Fruit fly (Drosophila melanogaster) whole organism, embryonic: ENCODE data around the gene galectin.

Experiments
- BEAF-32 ChIP-seq: fragments of 200-800 bp; sonication (Bioruptor generic); optimal IDR thresholded peaks from 3 replicates; lab custom pipeline; 2017; ENCODE audit warnings: missing biosample characterization, missing genetic modification characterization, mild to moderate bottlenecking, moderate library complexity, missing genetic modification reagents
- Bgb ChIP-seq: fragments of 200-800 bp; sonication (Bioruptor generic); IDR thresholded peaks from 2 replicates; pipeline ENCODE4 v1.3.6; 2022; ENCODE audit warnings: missing biosample characterization, missing genetic modification characterization; ENCODE audit not compliant: partially characterized antibody
- Blimp-1 ChIP-seq: fragments of 200-800 bp; sonication (Bioruptor generic); optimal IDR thresholded peaks from 3 replicates; lab custom pipeline; 2018; ENCODE audit warnings: missing biosample characterization, missing genetic modification characterization, mild to moderate bottlenecking, moderate library complexity, missing genetic modification reagents
- CG10366 ChIP-seq: fragments of 200-800 bp; sonication (Bioruptor generic); IDR thresholded peaks from 2 replicates; pipeline ENCODE4 v1.3.6; 2022; ENCODE audit warnings: missing biosample characterization, missing genetic modification characterization
- CG13287 ChIP-seq: fragments of 200-800 bp; sonication (Bioruptor generic); IDR thresholded peaks from 2 replicates; pipeline ENCODE4 v1.3.6; 2022; ENCODE audit warnings: missing biosample characterization, missing genetic modification characterization; ENCODE audit not compliant: partially characterized antibody
- CG15514 ChIP-seq: fragments of 200-800 bp; sonication (Bioruptor generic); optimal IDR thresholded peaks from 3 replicates; lab custom pipeline; 2017; ENCODE audit warnings: missing biosample characterization, missing genetic modification characterization, mild to moderate bottlenecking, moderate library complexity, missing genetic modification reagents
- CG1603 ChIP-seq: fragments of 200-800 bp; sonication (Bioruptor generic); optimal IDR thresholded peaks from 2 replicates; lab custom pipeline; 2019; ENCODE audit warnings: missing biosample characterization, mild to moderate bottlenecking, missing genetic modification characterization, moderate library complexity
- CG18262 ChIP-seq: fragments of 200-800 bp; optimal IDR thresholded peaks from 3 replicates; lab custom pipeline; 2019; ENCODE audit warnings: missing biosample characterization, mild to moderate bottlenecking, missing genetic modification characterization, moderate library complexity
- CG2889 ChIP-seq: fragments of 200-800 bp; sonication (Bioruptor generic); IDR thresholded peaks from 3 replicates; pipeline ENCODE4 v1.3.6; 2022; ENCODE audit warnings: missing biosample characterization, missing genetic modification characterization
- CG4328 ChIP-seq: fragments of 200-800 bp; sonication (Bioruptor generic); optimal IDR thresholded peaks from 3 replicates; lab custom pipeline; 2017; ENCODE audit warnings: missing biosample characterization, missing genetic modification reagents, missing genetic modification characterization
- CG4617 ChIP-seq: fragments of 200-800 bp; sonication (Bioruptor generic); optimal IDR thresholded peaks from 3 replicates; lab custom pipeline; 2016; ENCODE audit warnings: missing biosample characterization, missing genetic modification characterization, borderline replicate concordance
- CG8478 ChIP-seq: fragments of >200 bp; optimal IDR thresholded peaks from 2 replicates; lab custom pipeline; 2018
- CG8944 ChIP-seq: fragments of 200-800 bp; sonication (Bioruptor generic); optimal IDR thresholded peaks from 3 replicates; lab custom pipeline; 2016; ENCODE audit warnings: missing biosample characterization, missing genetic modification characterization
- CkIIα-i1 ChIP-seq: fragments of 200-800 bp; sonication (Bioruptor generic); IDR thresholded peaks from 2 replicates; pipeline ENCODE4 v1.3.6; 2022; ENCODE audit warnings: missing biosample characterization, missing genetic modification characterization
- Dbx ChIP-seq: fragments of 200-800 bp; sonication (Bioruptor generic); IDR thresholded peaks from 3 replicates; pipeline ENCODE4 v1.3.6; 2022; ENCODE audit warnings: missing biosample characterization, missing genetic modification characterization
- Dll ChIP-seq: fragments of 200-800 bp; sonication (Bioruptor generic); IDR thresholded peaks from 4 replicates; pipeline ENCODE4 v1.3.6; 2022; ENCODE audit warnings: missing biosample characterization, missing genetic modification characterization; ENCODE audit not compliant: partially characterized antibody
- Doc3 ChIP-seq: fragments of 200-800 bp; sonication (Bioruptor generic); IDR thresholded peaks from 3 replicates; pipeline ENCODE4 v1.3.6; 2022; ENCODE audit warnings: missing biosample characterization, missing genetic modification characterization; ENCODE audit not compliant: partially characterized antibody
- Dref ChIP-seq: fragments of 200-800 bp; sonication (Bioruptor generic); IDR thresholded peaks from 2 replicates; pipeline ENCODE4 v1.3.6; 2022; ENCODE audit warnings: missing biosample characterization, missing genetic modification characterization
- Drgx ChIP-seq: fragments of 200-800 bp; sonication (Bioruptor generic); IDR thresholded peaks from 2 replicates; pipeline ENCODE4 v1.3.6; 2022; ENCODE audit warnings: missing biosample characterization, missing genetic modification characterization
- E2f2 ChIP-seq: fragments of 200-800 bp; sonication (Bioruptor generic); IDR thresholded peaks from 2 replicates; pipeline ENCODE4 v1.3.6; 2022; ENCODE audit warnings: missing biosample characterization, missing genetic modification characterization
- Ets97D ChIP-seq: fragments of 200-800 bp; sonication (Bioruptor generic); optimal IDR thresholded peaks from 3 replicates; lab custom pipeline; 2016; ENCODE audit warnings: missing biosample characterization, missing genetic modification characterization
- Hand ChIP-seq: fragments of 200-800 bp; sonication (Bioruptor generic); optimal IDR thresholded peaks from 2 replicates; lab custom pipeline; 2017; ENCODE audit warnings: mild to moderate bottlenecking, missing biosample characterization, missing genetic modification reagents, missing genetic modification characterization
- HmgZ ChIP-seq: fragments of 200-800 bp; sonication (Bioruptor generic); optimal IDR thresholded peaks from 2 replicates; lab custom pipeline; 2018; ENCODE audit warnings: missing biosample characterization, mild to moderate bottlenecking, missing genetic modification characterization
- Hmx ChIP-seq: fragments of 200-800 bp; sonication (Bioruptor generic); optimal IDR thresholded peaks from 2 replicates; lab custom pipeline; 2016; ENCODE audit warnings: missing biosample characterization, missing genetic modification characterization
- Lpt ChIP-seq: fragments of >200 bp; optimal IDR thresholded peaks from 2 replicates; lab custom pipeline; 2018; ENCODE audit warnings: missing biosample characterization, missing genetic modification characterization
- MBD-R2 ChIP-seq: fragments of 200-800 bp; sonication (Bioruptor generic); IDR thresholded peaks from 2 replicates; pipeline ENCODE4 v1.3.6; 2022; ENCODE audit warnings: missing biosample characterization, missing genetic modification characterization
- MESR4 ChIP-seq: fragments of 200-800 bp; sonication (Bioruptor generic); optimal IDR thresholded peaks from 2 replicates; lab custom pipeline; 2018; ENCODE audit warnings: missing biosample characterization, mild to moderate bottlenecking, missing genetic modification characterization, moderate library complexity
- Mes4 ChIP-seq: fragments of 200-800 bp; sonication (Bioruptor generic); optimal IDR thresholded peaks from 2 replicates; lab custom pipeline; 2016; ENCODE audit warnings: missing biosample characterization, missing genetic modification characterization
- Scr ChIP-seq: fragments of 200-800 bp; sonication (Bioruptor generic); IDR thresholded peaks from 2 replicates; pipeline ENCODE4 v1.3.6; 2022; ENCODE audit warnings: missing biosample characterization, missing genetic modification characterization; ENCODE audit not compliant: partially characterized antibody
- Six4 ChIP-seq: fragments of 200-800 bp; sonication (Bioruptor generic); optimal IDR thresholded peaks from 2 replicates; lab custom pipeline; 2016; ENCODE audit warnings: missing biosample characterization, missing genetic modification characterization
- Sox100B ChIP-seq: fragments of 200-800 bp; sonication (Bioruptor generic); optimal IDR thresholded peaks from 3 replicates; lab custom pipeline; 2018; ENCODE audit warnings: missing biosample characterization, mild to moderate bottlenecking, missing genetic modification characterization
- abd-A ChIP-seq: fragments of 200-800 bp; sonication (Bioruptor generic); optimal IDR thresholded peaks from 3 replicates; lab custom pipeline; 2019; ENCODE audit warnings: missing biosample characterization, mild to moderate bottlenecking, missing genetic modification characterization, moderate library complexity
- bigmax ChIP-seq: fragments of 200-800 bp; sonication (Bioruptor generic); optimal IDR thresholded peaks from 2 replicates; lab custom pipeline; 2018; ENCODE audit warnings: missing biosample characterization, mild to moderate bottlenecking, missing genetic modification characterization
- chn ChIP-seq: fragments of 200-800 bp; sonication (Bioruptor generic); optimal IDR thresholded peaks from 2 replicates; lab custom pipeline; 2016; ENCODE audit warnings: missing biosample characterization, missing genetic modification characterization
- crp ChIP-seq, 2 experiments: fragments of 200-800 bp; sonication (Bioruptor generic); optimal IDR thresholded peaks; 2 replicates in 1 of 2; 3 replicates in 1 of 2; lab custom pipeline; 2017; ENCODE audit warnings: missing biosample characterization in 2 of 2, missing genetic modification characterization in 2 of 2, mild to moderate bottlenecking in 1 of 2, moderate library complexity in 1 of 2
- fd64A ChIP-seq: fragments of 200-800 bp; sonication (Bioruptor generic); optimal IDR thresholded peaks from 3 replicates; lab custom pipeline; 2018; ENCODE audit warnings: missing biosample characterization, mild to moderate bottlenecking, missing genetic modification characterization
- ftz-f1 ChIP-seq: fragments of 200-800 bp; sonication (Bioruptor generic); optimal IDR thresholded peaks from 2 replicates; lab custom pipeline; 2016; ENCODE audit warnings: missing biosample characterization, missing genetic modification characterization
- gt ChIP-seq: fragments of 200-800 bp; sonication (Bioruptor generic); IDR thresholded peaks from 2 replicates; pipeline ENCODE4 v1.3.6; 2022; ENCODE audit warnings: missing biosample characterization, missing genetic modification characterization
- hth ChIP-seq: fragments of >200 bp; optimal IDR thresholded peaks from 2 replicates; lab custom pipeline; 2017; ENCODE audit warnings: inconsistent platforms
- mld ChIP-seq: fragments of 200-800 bp; sonication (Bioruptor generic); IDR thresholded peaks from 3 replicates; pipeline ENCODE4 v1.3.6; 2022; ENCODE audit warnings: missing biosample characterization, missing genetic modification characterization; ENCODE audit not compliant: partially characterized antibody
- pzg ChIP-seq: fragments of 200-800 bp; sonication (Bioruptor generic); optimal IDR thresholded peaks from 3 replicates; lab custom pipeline; 2018; ENCODE audit warnings: missing biosample characterization, mild to moderate bottlenecking, missing genetic modification characterization, moderate library complexity
- repo ChIP-seq: fragments of 200-800 bp; sonication (Bioruptor generic); optimal IDR thresholded peaks from 2 replicates; lab custom pipeline; 2016; ENCODE audit warnings: missing biosample characterization, missing genetic modification characterization
- rib ChIP-seq: fragments of 200-800 bp; sonication (Bioruptor generic); IDR thresholded peaks from 2 replicates; pipeline ENCODE4 v1.3.6; 2022; ENCODE audit warnings: missing biosample characterization, missing genetic modification characterization
- salm ChIP-seq: fragments of 200-800 bp; sonication (Bioruptor generic); optimal IDR thresholded peaks from 2 replicates; lab custom pipeline; 2018; ENCODE audit warnings: missing biosample characterization, mild to moderate bottlenecking, missing genetic modification characterization
- sc ChIP-seq, 3 experiments: fragments of >200 bp in 2 of 3; fragments of 200-800 bp in 1 of 3; sonication (Bioruptor generic) in 1 of 3; optimal IDR thresholded peaks; 2 replicates in 2 of 3; 3 replicates in 1 of 3; lab custom pipeline; 2017; ENCODE audit warnings: mild to moderate bottlenecking in 1 of 3, missing biosample characterization in 1 of 3, missing genetic modification characterization in 1 of 3, missing genetic modification reagents in 1 of 3
- scrt ChIP-seq: fragments of 200-800 bp; sonication (Bioruptor generic); optimal IDR thresholded peaks from 2 replicates; lab custom pipeline; 2018; ENCODE audit warnings: missing biosample characterization, mild to moderate bottlenecking, missing genetic modification characterization, moderate library complexity
- sens ChIP-seq: fragments of 200-800 bp; sonication (Bioruptor generic); peaks from one replicate; lab custom pipeline; 2016; ENCODE audit warnings: missing biosample characterization, missing genetic modification characterization
- tio ChIP-seq: fragments of 200-800 bp; sonication (Bioruptor generic); optimal IDR thresholded peaks from 2 replicates; lab custom pipeline; 2017; ENCODE audit warnings: missing biosample characterization, missing genetic modification characterization, inconsistent platforms
- unc-4 ChIP-seq: fragments of 200-800 bp; sonication (Bioruptor generic); IDR thresholded peaks from 2 replicates; pipeline ENCODE4 v1.3.6; 2022; ENCODE audit warnings: missing biosample characterization, missing genetic modification characterization; ENCODE audit not compliant: partially characterized antibody

Gene galectin

DNA sequence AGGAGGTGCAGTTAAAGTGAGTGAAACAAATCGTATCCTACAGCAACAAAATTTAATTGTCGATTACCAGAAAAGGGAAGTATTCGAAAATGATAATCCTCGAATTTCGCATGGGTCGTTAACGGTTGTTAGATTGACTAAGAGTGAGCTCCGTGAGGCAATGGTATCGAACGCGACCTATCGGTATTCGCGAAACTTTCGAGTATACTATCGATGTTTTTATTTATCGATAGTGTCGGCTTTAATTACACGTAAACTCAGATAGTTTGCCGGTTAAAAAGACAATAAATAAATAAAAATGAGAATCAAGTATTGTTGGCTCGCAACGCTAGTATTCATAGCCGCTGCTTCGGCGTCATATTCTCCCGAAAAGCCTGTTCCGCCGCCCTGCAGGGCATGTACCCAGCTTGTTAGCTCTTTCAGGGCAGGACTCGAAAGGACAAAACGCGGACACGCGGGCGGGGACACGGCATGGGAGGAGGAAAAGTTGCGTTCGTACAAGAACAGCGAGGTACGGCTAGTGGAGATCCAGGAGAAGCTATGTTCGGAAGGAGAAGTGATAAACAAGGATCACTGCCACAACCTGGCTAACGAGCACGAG lies 30.7 kb downstream of the galectin start, which contains the start of gene Creld (continued):
- peak; percentile 74 for TF ChIP-seq HmgZ
- TF ChIP-seq Hmx (GFP tag; lab: Kevin White, UChicago) = no peak
- no peak for TF ChIP-seq CG8478 (lab: Kevin White, UChicago)
- TF ChIP-seq mld (GFP tag; lab: Robert Waterston, UW) = peak; percentile 100
- no peak for TF ChIP-seq repo (GFP tag; lab: Kevin White, UChicago)
- TF ChIP-seq chn (GFP tag; lab: Kevin White, UChicago) = no peak
- TF ChIP-seq Six4 = no peak
- TF ChIP-seq sc (optimal IDR thresholded peaks at IDR 0.05; lab: Kevin White, UChicago) = no peak
- no peak for TF ChIP-seq sc (GFP tag; optimal IDR thresholded peaks at IDR 0.05; lab: Kevin White, UChicago)
- TF ChIP-seq scrt = no peak
- peak; percentile 54 for TF ChIP-seq CG4617 (GFP tag; lab: Kevin White, UChicago)
- TF ChIP-seq CG10366 = no peak
- peak; percentile 65 for TF ChIP-seq sens
- TF ChIP-seq CG2889 (GFP tag; lab: Robert Waterston, UW) = no peak
- no peak for TF ChIP-seq tio (GFP tag; lab: Kevin White, UChicago)
- TF ChIP-seq bigmax (GFP tag; lab: Kevin White, UChicago) = peak; percentile 16
- no peak for TF ChIP-seq Drgx (GFP tag; lab: Robert Waterston, UW)
- TF ChIP-seq fd64A (GFP tag; lab: Kevin White, UChicago) = no peak
- peak; percentile 100 for TF ChIP-seq Doc3 (GFP tag; lab: Robert Waterston, UW)
- TF ChIP-seq CG18262 = peak; percentile 44
- TF ChIP-seq ftz-f1 = no peak
- TF ChIP-seq Sox100B (GFP tag; lab: Kevin White, UChicago) = no peak
- no peak for TF ChIP-seq Blimp-1 (GFP tag; lab: Kevin White, UChicago)
- TF ChIP-seq Hand (GFP tag; lab: Kevin White, UChicago) = no peak
- TF ChIP-seq rib (GFP tag; lab: Robert Waterston, UW) = peak; percentile 35; the same call in 1 of the 2 replicates
- TF ChIP-seq Mes4 (GFP tag; lab: Kevin White, UChicago) = no peak
- TF ChIP-seq abd-A (tag; lab: Kevin White, UChicago) = no peak
- TF ChIP-seq, all 482 proteins: peak for 92

DNA sequence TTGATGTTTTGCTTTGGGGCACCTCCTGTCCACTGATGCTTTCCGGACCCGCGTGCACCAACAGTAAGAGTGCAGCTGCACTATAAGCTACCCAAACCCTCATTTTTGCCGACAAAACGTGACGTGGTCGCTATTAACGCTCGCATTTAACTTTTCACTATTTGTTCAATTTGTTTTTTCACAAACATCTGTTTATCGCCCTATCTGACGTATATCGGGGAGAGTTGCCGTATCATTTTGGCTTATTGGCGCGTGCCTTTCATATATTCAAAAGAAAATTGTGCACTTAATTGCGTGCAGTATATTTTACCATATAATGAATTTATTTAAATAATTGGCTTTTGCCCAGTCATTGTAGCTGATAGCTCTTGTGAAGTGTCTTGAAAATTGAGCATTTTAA lies 35.0 kb downstream of the galectin start, which contains the start of the genes Nhe1 and Sam-S:
Gene Nhe1 (minus strand): TSS at position 193 of the 400 bp plus-strand sequence.
Gene Sam-S (plus strand): TSS at position 364 of the 400 bp plus-strand sequence.
- TF ChIP-seq CG1603 (peak; percentile 8), Ets97D (peak; percentile 6), CkIIα-i1 (GFP tag; lab: Robert Waterston, UW) (no peak), CG4328 (no peak), Scr (GFP tag; lab: Robert Waterston, UW) (peak; percentile 14), gt (GFP tag; lab: Robert Waterston, UW) (no peak), pzg (GFP tag; lab: Kevin White, UChicago) (peak; percentile 40), BEAF-32 (GFP tag; lab: Kevin White, UChicago) (peak; percentile 31), hth (lab: Kevin White, UChicago) (no peak), Dll (GFP tag; lab: Robert Waterston, UW) (peak; percentile 43; the same call in 1 of the 4 replicates), salm (tag; lab: Kevin White, UChicago) (no peak), unc-4 (GFP tag; lab: Robert Waterston, UW) (0 out of 2 replicates have a peak, but pooled peaks have one; percentile 35), MESR4 (GFP tag; lab: Kevin White, UChicago) (peak; percentile 83), Dbx (GFP tag; lab: Robert Waterston, UW) (no peak), crp (GFP tag; optimal IDR thresholded peaks at IDR 0.05; lab: Kevin White, UChicago) (peak in 1 of 2 experiments; percentile 78), Bgb (0 out of 2 replicates have a peak, but pooled peaks have one; percentile 10), MBD-R2 (GFP tag; lab: Robert Waterston, UW) (peak; percentile 44; the same call in 1 of the 2 replicates), CG8944 (GFP tag; lab: Kevin White, UChicago) (no peak), CG13287 (GFP tag; lab: Robert Waterston, UW) (peak; percentile 54), Dref (GFP tag; lab: Robert Waterston, UW) (peak; percentile 55), E2f2 (GFP tag; lab: Robert Waterston, UW) (peak; percentile 89), CG15514 (GFP tag; lab: Kevin White, UChicago) (peak; percentile 95), Lpt (GFP tag; lab: Kevin White, UChicago) (no peak)
